Fruit fly (Drosophila melanogaster) whole organism, embryonic: Measurements from ENCODE around the gene CG1965.
A peak's percentile ranks its signal among the peaks of the same experiment; 100 is the strongest.

Source experiments
- Adf1 ChIP-seq: fragments of 200-800 bp; sonication (Bioruptor generic); IDR thresholded peaks from 2 replicates; pipeline ENCODE4 v1.3.6; 2022; ENCODE audit warnings: missing biosample characterization, missing genetic modification characterization
- BtbVII ChIP-seq: fragments of 200-800 bp; sonication (Bioruptor generic); optimal IDR thresholded peaks from 3 replicates; lab custom pipeline; 2017; ENCODE audit warnings: missing biosample characterization, mild to moderate bottlenecking, missing genetic modification characterization
- CG10267 ChIP-seq: fragments of 200-800 bp; sonication (Bioruptor generic); optimal IDR thresholded peaks from 2 replicates; lab custom pipeline; 2018; ENCODE audit warnings: missing biosample characterization, mild to moderate bottlenecking, missing genetic modification characterization, moderate library complexity
- CG11398 ChIP-seq: fragments of 200-800 bp; sonication (Bioruptor generic); optimal IDR thresholded peaks from 2 replicates; lab custom pipeline; 2016; ENCODE audit warnings: missing biosample characterization, missing genetic modification characterization
- CG14965 ChIP-seq: fragments of 200-800 bp; sonication (Bioruptor generic); optimal IDR thresholded peaks from 2 replicates; lab custom pipeline; 2016; ENCODE audit warnings: missing biosample characterization, missing genetic modification characterization, borderline replicate concordance
- CG15479 ChIP-seq: fragments of 200-800 bp; sonication (Bioruptor generic); optimal IDR thresholded peaks from 3 replicates; lab custom pipeline; 2019; ENCODE audit warnings: missing biosample characterization, mild to moderate bottlenecking, missing genetic modification characterization, moderate library complexity
- CG1602 ChIP-seq: fragments of 200-800 bp; sonication (Bioruptor generic); optimal IDR thresholded peaks from 3 replicates; lab custom pipeline; 2016; ENCODE audit warnings: missing biosample characterization, missing genetic modification characterization
- CG16813 ChIP-seq: fragments of 200-800 bp; sonication (Bioruptor generic); IDR thresholded peaks from 3 replicates; pipeline ENCODE4 v1.3.6; 2022; ENCODE audit warnings: missing biosample characterization, missing genetic modification characterization; ENCODE audit not compliant: partially characterized antibody
- CG1832 ChIP-seq: fragments of 200-800 bp; sonication (Bioruptor generic); optimal IDR thresholded peaks from 2 replicates; lab custom pipeline; 2017; ENCODE audit warnings: missing biosample characterization, mild to moderate bottlenecking, missing genetic modification characterization, inconsistent platforms
- CG30431 ChIP-seq: fragments of 200-800 bp; sonication (Bioruptor generic); optimal IDR thresholded peaks from 2 replicates; lab custom pipeline; 2017; ENCODE audit warnings: missing biosample characterization, missing genetic modification characterization
- CG31365 ChIP-seq: fragments of 200-800 bp; sonication (Bioruptor generic); optimal IDR thresholded peaks from 2 replicates; lab custom pipeline; 2018; ENCODE audit warnings: missing biosample characterization, mild to moderate bottlenecking, missing genetic modification characterization
- CG3995 ChIP-seq: fragments of 200-800 bp; sonication (Bioruptor generic); optimal IDR thresholded peaks from 3 replicates; lab custom pipeline; 2016; ENCODE audit warnings: missing biosample characterization, missing genetic modification characterization
- CG4360 ChIP-seq: fragments of 200-800 bp; sonication (Bioruptor generic); IDR thresholded peaks from 2 replicates; pipeline ENCODE4 v1.3.6; 2022; ENCODE audit warnings: missing biosample characterization, missing genetic modification characterization
- CG6689 ChIP-seq: fragments of 200-800 bp; sonication (Bioruptor generic); IDR thresholded peaks from 2 replicates; pipeline ENCODE4 v1.3.6; 2022; ENCODE audit warnings: missing biosample characterization, missing genetic modification characterization
- CG7786 ChIP-seq: fragments of 200-800 bp; sonication (Bioruptor generic); optimal IDR thresholded peaks from 2 replicates; lab custom pipeline; 2016; ENCODE audit warnings: missing biosample characterization, missing genetic modification characterization
- CG8924 ChIP-seq: fragments of 200-800 bp; optimal IDR thresholded peaks from 3 replicates; lab custom pipeline; 2019; ENCODE audit warnings: missing biosample characterization, mild to moderate bottlenecking, missing genetic modification characterization, moderate library complexity
- CG9932 ChIP-seq: fragments of 200-800 bp; sonication (Bioruptor generic); IDR thresholded peaks from 2 replicates; pipeline ENCODE4 v1.3.6; 2022; ENCODE audit warnings: missing biosample characterization, missing genetic modification characterization
- CoRest ChIP-seq: fragments of 200-800 bp; sonication (Bioruptor generic); optimal IDR thresholded peaks from 3 replicates; lab custom pipeline; 2018; ENCODE audit warnings: missing biosample characterization, mild to moderate bottlenecking, missing genetic modification characterization, moderate library complexity
- E2f1 ChIP-seq: fragments of 200-800 bp; sonication (Bioruptor generic); IDR thresholded peaks from 2 replicates; pipeline ENCODE4 v1.3.6; 2022; ENCODE audit warnings: missing biosample characterization, missing genetic modification characterization
- Ets65A ChIP-seq: fragments of 200-800 bp; sonication (Bioruptor generic); peaks from one replicate; lab custom pipeline; 2016; ENCODE audit warnings: missing biosample characterization, missing genetic modification characterization
- Fer2 ChIP-seq: fragments of 200-800 bp; sonication (Bioruptor generic); optimal IDR thresholded peaks from 2 replicates; lab custom pipeline; 2018; ENCODE audit warnings: missing biosample characterization, mild to moderate bottlenecking, missing genetic modification characterization, moderate library complexity
- Gsc ChIP-seq: fragments of 200-800 bp; sonication (Bioruptor generic); IDR thresholded peaks from 2 replicates; pipeline ENCODE4 v1.3.6; 2022; ENCODE audit warnings: missing biosample characterization, missing genetic modification characterization
- Hmx ChIP-seq: fragments of 200-800 bp; sonication (Bioruptor generic); optimal IDR thresholded peaks from 2 replicates; lab custom pipeline; 2016; ENCODE audit warnings: missing biosample characterization, missing genetic modification characterization
- Jarid2 ChIP-seq: fragments of 200-800 bp; sonication (Bioruptor generic); optimal IDR thresholded peaks from 3 replicates; lab custom pipeline; 2017; ENCODE audit warnings: mild to moderate bottlenecking, missing biosample characterization, missing genetic modification reagents, missing genetic modification characterization
- Lim3 ChIP-seq: fragments of 200-800 bp; sonication (Bioruptor generic); IDR thresholded peaks from 2 replicates; pipeline ENCODE4 v1.3.6; 2022; ENCODE audit warnings: missing biosample characterization, missing genetic modification characterization
- MTF-1 ChIP-seq: fragments of 200-800 bp; sonication (Bioruptor generic); optimal IDR thresholded peaks from 2 replicates; lab custom pipeline; 2018; ENCODE audit warnings: missing biosample characterization, mild to moderate bottlenecking, missing genetic modification characterization, borderline replicate concordance
- Meics ChIP-seq: fragments of 200-800 bp; sonication (Bioruptor generic); optimal IDR thresholded peaks from 2 replicates; lab custom pipeline; 2017; ENCODE audit warnings: missing biosample characterization, mild to moderate bottlenecking, missing genetic modification characterization
- NK7.1 ChIP-seq: fragments of 200-800 bp; sonication (Bioruptor generic); optimal IDR thresholded peaks from 3 replicates; lab custom pipeline; 2016; ENCODE audit warnings: missing biosample characterization, missing genetic modification characterization
- Rx ChIP-seq: fragments of 200-800 bp; sonication (Bioruptor generic); IDR thresholded peaks from 2 replicates; pipeline ENCODE4 v1.3.6; 2022; ENCODE audit warnings: missing biosample characterization, missing genetic modification characterization
- Scr ChIP-seq: fragments of 200-800 bp; sonication (Bioruptor generic); IDR thresholded peaks from 2 replicates; pipeline ENCODE4 v1.3.6; 2022; ENCODE audit warnings: missing biosample characterization, missing genetic modification characterization; ENCODE audit not compliant: partially characterized antibody
- Xbp1 ChIP-seq: fragments of 200-800 bp; sonication (Bioruptor generic); optimal IDR thresholded peaks from 3 replicates; lab custom pipeline; 2016; ENCODE audit warnings: missing biosample characterization, mild to moderate bottlenecking, missing genetic modification characterization
- ac ChIP-seq: fragments of 200-800 bp; sonication (Bioruptor generic); optimal IDR thresholded peaks from 3 replicates; lab custom pipeline; 2017; ENCODE audit warnings: missing biosample characterization, mild to moderate bottlenecking, missing genetic modification characterization
- cad ChIP-seq: fragments of >200 bp; optimal IDR thresholded peaks from 2 replicates; lab custom pipeline; 2017; ENCODE audit warnings: missing biosample characterization, missing genetic modification characterization
- ci ChIP-seq: fragments of 200-800 bp; sonication (Bioruptor generic); IDR thresholded peaks from 3 replicates; pipeline ENCODE4 v1.3.6; 2022; ENCODE audit warnings: missing biosample characterization, missing genetic modification characterization
- crc ChIP-seq: fragments of 200-800 bp; sonication (Bioruptor generic); optimal IDR thresholded peaks from 2 replicates; lab custom pipeline; 2016; ENCODE audit warnings: missing biosample characterization, missing genetic modification characterization
- cwo ChIP-seq: fragments of 200-800 bp; sonication (Bioruptor generic); optimal IDR thresholded peaks from 3 replicates; lab custom pipeline; 2017; ENCODE audit warnings: missing biosample characterization, missing genetic modification characterization, mild to moderate bottlenecking, moderate library complexity, missing genetic modification reagents
- da ChIP-seq: fragments of 200-800 bp; sonication (Bioruptor generic); optimal IDR thresholded peaks from 2 replicates; lab custom pipeline; 2016; ENCODE audit warnings: missing biosample characterization, missing genetic modification characterization
- dpn ChIP-seq, 2 experiments: fragments of 200-800 bp; sonication (Bioruptor generic); optimal IDR thresholded peaks; 3 replicates each; lab custom pipeline; 2016; ENCODE audit warnings: missing biosample characterization in 2 of 2, missing genetic modification characterization in 2 of 2
- dysf ChIP-seq: fragments of 200-800 bp; sonication (Bioruptor generic); IDR thresholded peaks from 3 replicates; pipeline ENCODE4 v1.3.6; 2022; ENCODE audit warnings: missing biosample characterization, missing genetic modification characterization
- exex ChIP-seq: fragments of 200-800 bp; sonication (Bioruptor generic); optimal IDR thresholded peaks from 4 replicates; lab custom pipeline; 2018; ENCODE audit warnings: missing biosample characterization, mild to moderate bottlenecking, missing genetic modification characterization, moderate library complexity
- jigr1 ChIP-seq: fragments of 200-800 bp; sonication (Bioruptor generic); IDR thresholded peaks from 3 replicates; pipeline ENCODE4 v1.3.6; 2022; ENCODE audit warnings: missing biosample characterization, missing genetic modification characterization
- jing ChIP-seq: fragments of 200-800 bp; sonication (Bioruptor generic); optimal IDR thresholded peaks from 2 replicates; lab custom pipeline; 2018; ENCODE audit warnings: missing biosample characterization, mild to moderate bottlenecking, missing genetic modification characterization
- kay ChIP-seq: fragments of 200-800 bp; sonication (Bioruptor generic); optimal IDR thresholded peaks from 2 replicates; lab custom pipeline; 2016; ENCODE audit warnings: missing biosample characterization, missing genetic modification characterization
- odd ChIP-seq: fragments of 200-800 bp; sonication (Bioruptor generic); optimal IDR thresholded peaks from 2 replicates; lab custom pipeline; 2017; ENCODE audit warnings: missing biosample characterization, mild to moderate bottlenecking, missing genetic modification characterization
- phol ChIP-seq: fragments of 200-800 bp; sonication (Bioruptor generic); optimal IDR thresholded peaks from 3 replicates; lab custom pipeline; 2018; ENCODE audit warnings: missing biosample characterization, mild to moderate bottlenecking, missing genetic modification characterization, moderate library complexity
- rib ChIP-seq: fragments of 200-800 bp; sonication (Bioruptor generic); IDR thresholded peaks from 2 replicates; pipeline ENCODE4 v1.3.6; 2022; ENCODE audit warnings: missing biosample characterization, missing genetic modification characterization
- salm ChIP-seq: fragments of 200-800 bp; sonication (Bioruptor generic); optimal IDR thresholded peaks from 2 replicates; lab custom pipeline; 2018; ENCODE audit warnings: missing biosample characterization, mild to moderate bottlenecking, missing genetic modification characterization
- so ChIP-seq: fragments of 200-800 bp; sonication (Bioruptor generic); IDR thresholded peaks from 3 replicates; pipeline ENCODE4 v1.3.6; 2022; ENCODE audit warnings: missing biosample characterization, missing genetic modification characterization
- trem ChIP-seq: fragments of 200-800 bp; optimal IDR thresholded peaks from 3 replicates; lab custom pipeline; 2019; ENCODE audit warnings: missing biosample characterization, mild to moderate bottlenecking, missing genetic modification characterization, moderate library complexity
- ttk ChIP-seq: fragments of 200-800 bp; sonication (Bioruptor generic); IDR thresholded peaks from 2 replicates; pipeline ENCODE4 v2.1.2; 2022; ENCODE audit warnings: missing biosample characterization, missing genetic modification characterization
- tup ChIP-seq: fragments of 200-800 bp; sonication (Bioruptor generic); optimal IDR thresholded peaks from 2 replicates; lab custom pipeline; 2016; ENCODE audit warnings: missing biosample characterization, mild to moderate bottlenecking, missing genetic modification characterization, moderate library complexity
- wor ChIP-seq: fragments of 200-800 bp; sonication (Bioruptor generic); IDR thresholded peaks from 2 replicates; pipeline ENCODE4 v1.3.6; 2022; ENCODE audit warnings: missing biosample characterization, missing genetic modification characterization
- zf30C ChIP-seq: fragments of 200-800 bp; sonication (Bioruptor generic); optimal IDR thresholded peaks from 3 replicates; lab custom pipeline; 2018; ENCODE audit warnings: missing biosample characterization, mild to moderate bottlenecking, missing genetic modification characterization

CG1965 gene

DNA sequence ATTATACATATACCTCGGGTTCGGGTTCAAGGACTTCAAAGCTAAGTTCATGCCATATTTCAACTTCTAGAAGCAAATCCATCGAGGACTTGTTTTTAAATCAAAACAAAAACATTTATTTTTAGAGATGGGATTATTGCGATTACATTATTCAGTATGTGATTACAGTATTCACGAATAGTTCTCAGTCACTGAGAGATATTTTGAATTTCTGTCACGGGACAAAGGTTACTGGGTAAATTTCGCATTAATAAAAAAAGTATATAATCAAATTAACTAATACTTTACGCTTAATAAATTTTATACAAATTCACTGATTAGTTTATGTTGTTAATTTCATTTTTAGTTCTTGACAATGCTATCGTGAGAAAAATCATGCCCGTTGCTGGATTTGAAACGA is 26.4 kb downstream of the CG1965 start (continued):
- no peak for TF ChIP-seq Hmx (GFP tag; lab: Kevin White, UChicago)
- TF ChIP-seq CG16813 (GFP tag; lab: Robert Waterston, UW): no peak
- TF ChIP-seq ci: no peak
- TF ChIP-seq Lim3 (GFP tag; lab: Robert Waterston, UW): no peak
- no peak for TF ChIP-seq CG7786 (GFP tag; lab: Kevin White, UChicago)
- no peak for TF ChIP-seq kay (GFP tag; lab: Kevin White, UChicago)
- TF ChIP-seq dpn (GFP tag; optimal IDR thresholded peaks at IDR 0.05; lab: Kevin White, UChicago): peak in 1 of 2 experiments; percentile 10
- TF ChIP-seq Fer2 (tag; lab: Kevin White, UChicago): no peak
- TF ChIP-seq so (GFP tag; lab: Robert Waterston, UW): no peak
- no peak for TF ChIP-seq CG15479 (GFP tag; lab: Kevin White, UChicago)
- no peak for TF ChIP-seq cwo (GFP tag; lab: Kevin White, UChicago)
- TF ChIP-seq CG11398 (GFP tag; lab: Kevin White, UChicago): no peak
- TF ChIP-seq Adf1 (GFP tag; lab: Robert Waterston, UW): no peak
- no peak for TF ChIP-seq CG6689
- TF ChIP-seq zf30C (GFP tag; lab: Kevin White, UChicago): no peak
- no peak for TF ChIP-seq ac (GFP tag; lab: Kevin White, UChicago)
- peak; percentile 29 for TF ChIP-seq CG10267 (tag; lab: Kevin White, UChicago)
- TF ChIP-seq da: no peak
- no peak for TF ChIP-seq CG14965 (GFP tag; lab: Kevin White, UChicago)
- no peak for TF ChIP-seq BtbVII (GFP tag; lab: Kevin White, UChicago)
- no peak for TF ChIP-seq E2f1 (GFP tag; lab: Robert Waterston, UW)
- TF ChIP-seq CoRest (tag; lab: Kevin White, UChicago): peak; percentile 35
- peak; percentile 1 for TF ChIP-seq CG8924
- no peak for TF ChIP-seq cad (GFP tag; lab: Kevin White, UChicago)
- TF ChIP-seq Rx (GFP tag; lab: Robert Waterston, UW): no peak
- TF ChIP-seq Ets65A (GFP tag; lab: Kevin White, UChicago): no peak
- no peak for TF ChIP-seq salm (tag; lab: Kevin White, UChicago)
- peak; percentile 22 for TF ChIP-seq phol (tag; lab: Kevin White, UChicago)
- no peak for TF ChIP-seq CG1832 (GFP tag; lab: Kevin White, UChicago)
- no peak for TF ChIP-seq wor
- no peak for TF ChIP-seq crc (GFP tag; lab: Kevin White, UChicago)
- no peak for TF ChIP-seq dysf (GFP tag; lab: Robert Waterston, UW)
- peak; percentile 45 for TF ChIP-seq Scr (GFP tag; lab: Robert Waterston, UW)
- TF ChIP-seq CG3995 (GFP tag; lab: Kevin White, UChicago): peak; percentile 96
- TF ChIP-seq jing (GFP tag; lab: Kevin White, UChicago): no peak
- no peak for TF ChIP-seq CG4360
- TF ChIP-seq tup (GFP tag; lab: Kevin White, UChicago): no peak
- no peak for TF ChIP-seq MTF-1 (GFP tag; lab: Kevin White, UChicago)
- TF ChIP-seq rib (GFP tag; lab: Robert Waterston, UW): no peak
- TF ChIP-seq Jarid2 (GFP tag; lab: Kevin White, UChicago): no peak
- TF ChIP-seq odd: no peak
- TF ChIP-seq jigr1 (GFP tag; lab: Robert Waterston, UW): no peak
- no peak for TF ChIP-seq Gsc (GFP tag; lab: Robert Waterston, UW)
- no peak for TF ChIP-seq CG30431 (GFP tag; lab: Kevin White, UChicago)
- no peak for TF ChIP-seq NK7.1 (GFP tag; lab: Kevin White, UChicago)
- peak; percentile 27 for TF ChIP-seq trem
- TF ChIP-seq exex (tag; lab: Kevin White, UChicago): no peak
- TF ChIP-seq CG9932 (GFP tag; lab: Robert Waterston, UW): peak; percentile 60; the same call in 1 of the 2 replicates
- TF ChIP-seq CG1602 (GFP tag; lab: Kevin White, UChicago): no peak
- TF ChIP-seq Xbp1 (GFP tag; lab: Kevin White, UChicago): no peak
- no peak for TF ChIP-seq Meics (GFP tag; lab: Kevin White, UChicago)
- no peak for TF ChIP-seq CG31365
- TF ChIP-seq ttk (GFP tag; lab: Robert Waterston, UW): no peak
